Worm (Caenorhabditis elegans) whole organism, L1 larva: ENCODE results near the gene Y73B6BL.270.

ENCODE experiments used
- C04F5.9 ChIP-seq: sonication (generic microtip); optimal IDR thresholded peaks from 2 replicates; lab custom pipeline; 2016; ENCODE audit warnings: missing genetic modification characterization, missing compliant biosample characterization
- F16B12.6 ChIP-seq: fragments of 150-350 bp; optimal IDR thresholded peaks from 2 replicates; lab custom pipeline; 2014; ENCODE audit warnings: missing biosample characterization, missing genetic modification characterization
- Y116A8C.19 ChIP-seq: sonication (generic microtip); optimal IDR thresholded peaks from 2 replicates; lab custom pipeline; 2016; ENCODE audit warnings: missing compliant biosample characterization, missing genetic modification characterization, borderline replicate concordance
- aha-1 ChIP-seq: fragments of 150-350 bp; optimal IDR thresholded peaks from 2 replicates; lab custom pipeline; 2014; ENCODE audit warnings: missing biosample characterization, missing genetic modification characterization
- aly-2 ChIP-seq: fragments of 150-350 bp; optimal IDR thresholded peaks from 2 replicates; lab custom pipeline; 2014; ENCODE audit warnings: missing biosample characterization, missing genetic modification characterization
- blmp-1 ChIP-seq: fragments of 150-350 bp; optimal IDR thresholded peaks from 2 replicates; lab custom pipeline; 2014; ENCODE audit warnings: missing biosample characterization, missing genetic modification characterization
- ceh-82 ChIP-seq, 3 experiments: fragments of 150-350 bp in 1 of 3; sonication (generic microtip) in 2 of 3; optimal IDR thresholded peaks; 2 replicates each; lab custom pipeline; 2014 to 2017; ENCODE audit warnings: missing biosample characterization in 3 of 3, missing genetic modification characterization in 3 of 3
- ceh-88 ChIP-seq: fragments of 200-800 bp; sonication (Bioruptor generic); IDR thresholded peaks from 2 replicates; pipeline ENCODE4 v1.3.6; 2022; ENCODE audit warnings: missing genetic modification characterization, missing compliant biosample characterization
- dpl-1 ChIP-seq, 3 experiments: fragments of 150-350 bp in 2 of 3; sonication (generic microtip) in 1 of 3; optimal IDR thresholded peaks; 2 replicates each; lab custom pipeline; 2014 to 2017; ENCODE audit warnings: missing biosample characterization in 3 of 3, missing genetic modification characterization in 3 of 3, missing genetic modification reagents in 3 of 3
- dsc-1 ChIP-seq: sonication (generic microtip); optimal IDR thresholded peaks from 2 replicates; lab custom pipeline; 2016; ENCODE audit warnings: mild to moderate bottlenecking, missing genetic modification characterization, missing compliant biosample characterization
- efl-1 ChIP-seq, 4 experiments: fragments of 150-350 bp; optimal IDR thresholded peaks in 3 of 4; peaks in 1 of 4; 1 replicate in 1 of 4; 2 replicates in 3 of 4; lab custom pipeline; 2014; ENCODE audit warnings: missing biosample characterization in 2 of 4, missing genetic modification characterization in 2 of 4, missing genetic modification reagents in 2 of 4
- efl-3 ChIP-seq: fragments of 200-800 bp; sonication (Bioruptor generic); optimal IDR thresholded peaks from 2 replicates; lab custom pipeline; 2018; ENCODE audit warnings: mild to moderate bottlenecking, missing genetic modification characterization, missing compliant biosample characterization
- egl-13 ChIP-seq: sonication (generic microtip); optimal IDR thresholded peaks from 2 replicates; lab custom pipeline; 2016; ENCODE audit warnings: missing genotype, missing genetic modification reagents, missing genetic modification characterization, missing compliant biosample characterization
- elt-2 ChIP-seq: sonication (generic microtip); optimal IDR thresholded peaks from 2 replicates; lab custom pipeline; 2016; ENCODE audit warnings: missing genetic modification characterization, mild to moderate bottlenecking, inconsistent platforms, missing compliant biosample characterization, missing genetic modification reagents
- elt-3 ChIP-seq, 6 experiments: fragments of 150-350 bp in 1 of 6; sonication (generic microtip); optimal IDR thresholded peaks; 2 replicates each; lab custom pipeline; 2017 to 2018; ENCODE audit warnings: missing biosample characterization in 6 of 6, missing genetic modification characterization in 6 of 6, inconsistent platforms in 1 of 6
- fkh-8 ChIP-seq: sonication (generic microtip); optimal IDR thresholded peaks from 2 replicates; lab custom pipeline; 2016; ENCODE audit warnings: mild to moderate bottlenecking, missing genetic modification characterization, missing compliant biosample characterization
- fos-1 ChIP-seq: fragments of 150-350 bp; optimal IDR thresholded peaks from 2 replicates; lab custom pipeline; 2014; ENCODE audit warnings: missing biosample characterization, missing genetic modification characterization
- hpl-2 ChIP-seq: fragments of 150-350 bp; optimal IDR thresholded peaks from 2 replicates; lab custom pipeline; 2014; ENCODE audit warnings: missing biosample characterization, missing genetic modification reagents, missing genetic modification characterization
- irx-1 ChIP-seq: sonication (generic microtip); optimal IDR thresholded peaks from 2 replicates; lab custom pipeline; 2016; ENCODE audit warnings: missing genetic modification characterization, missing compliant biosample characterization
- jun-1 ChIP-seq: fragments of 150-350 bp; optimal IDR thresholded peaks from 2 replicates; lab custom pipeline; 2014; ENCODE audit warnings: missing biosample characterization, missing genetic modification reagents, missing genetic modification characterization
- lin-14 ChIP-seq: fragments of 200-800 bp; sonication (Bioruptor generic); optimal IDR thresholded peaks from 2 replicates; lab custom pipeline; 2018; ENCODE audit warnings: mild to moderate bottlenecking, missing genetic modification characterization, moderate library complexity, missing compliant biosample characterization
- lin-35 ChIP-seq, 2 experiments: fragments of 150-350 bp; optimal IDR thresholded peaks; 2 replicates each; lab custom pipeline; 2014; ENCODE audit warnings: missing biosample characterization in 2 of 2, missing genetic modification characterization in 2 of 2, missing genetic modification reagents in 2 of 2
- lin-39 ChIP-seq: fragments of 150-350 bp; optimal IDR thresholded peaks from 2 replicates; lab custom pipeline; 2014; ENCODE audit warnings: missing biosample characterization, missing genetic modification reagents, missing genetic modification characterization
- lir-3 ChIP-seq: sonication (generic microtip); optimal IDR thresholded peaks from 2 replicates; lab custom pipeline; 2016; ENCODE audit warnings: mild to moderate bottlenecking, missing genetic modification characterization, moderate library complexity, missing compliant biosample characterization; ENCODE audit not compliant: poor library complexity
- lsy-2 ChIP-seq, 2 experiments: fragments of 150-350 bp; optimal IDR thresholded peaks; 2 replicates each; lab custom pipeline; 2014; ENCODE audit warnings: missing biosample characterization in 2 of 2, missing genetic modification characterization in 2 of 2
- mdl-1 ChIP-seq, 2 experiments: fragments of 150-350 bp; optimal IDR thresholded peaks; 2 replicates each; lab custom pipeline; 2014 to 2017; ENCODE audit warnings: missing biosample characterization in 2 of 2, missing genetic modification characterization in 2 of 2, inconsistent platforms in 1 of 2
- mep-1 ChIP-seq: fragments of 150-350 bp; optimal IDR thresholded peaks from 2 replicates; lab custom pipeline; 2014; ENCODE audit warnings: missing biosample characterization, missing genetic modification characterization
- nhr-12 ChIP-seq: sonication (generic microtip); optimal IDR thresholded peaks from 2 replicates; lab custom pipeline; 2017; ENCODE audit warnings: missing biosample characterization, missing genetic modification characterization
- nhr-19 ChIP-seq: fragments of 200-800 bp; sonication (Bioruptor generic); conservative IDR thresholded peaks from 2 replicates; pipeline ENCODE4 v1.3.6; 2022; ENCODE audit warnings: missing genetic modification characterization, missing compliant biosample characterization
- nhr-20 ChIP-seq: sonication (generic microtip); optimal IDR thresholded peaks from 2 replicates; lab custom pipeline; 2016; ENCODE audit warnings: mild to moderate bottlenecking, missing genetic modification characterization, missing compliant biosample characterization
- nhr-47 ChIP-seq: sonication (generic microtip); optimal IDR thresholded peaks from 2 replicates; lab custom pipeline; 2016; ENCODE audit warnings: mild to moderate bottlenecking, missing genetic modification characterization, moderate library complexity, missing compliant biosample characterization
- nhr-71 ChIP-seq: sonication (generic microtip); optimal IDR thresholded peaks from 2 replicates; lab custom pipeline; 2016; ENCODE audit warnings: mild to moderate bottlenecking, missing genetic modification characterization, moderate library complexity, missing compliant biosample characterization
- nhr-84 ChIP-seq: sonication (generic microtip); optimal IDR thresholded peaks from 2 replicates; lab custom pipeline; 2017; ENCODE audit warnings: missing biosample characterization, missing genetic modification characterization
- nhr-85 ChIP-seq: sonication (generic microtip); peaks from one replicate; lab custom pipeline; 2016; ENCODE audit warnings: missing genetic modification characterization, inconsistent platforms, missing compliant biosample characterization
- nhr-90 ChIP-seq: sonication (generic microtip); optimal IDR thresholded peaks from 2 replicates; lab custom pipeline; 2016; ENCODE audit warnings: mild to moderate bottlenecking, missing genetic modification characterization, missing compliant biosample characterization; ENCODE audit not compliant: poor library complexity
- rnt-1 ChIP-seq: sonication (generic microtip); optimal IDR thresholded peaks from 2 replicates; lab custom pipeline; 2016; ENCODE audit warnings: mild to moderate bottlenecking, missing genetic modification characterization, moderate library complexity, missing compliant biosample characterization
- skn-1 ChIP-seq: fragments of 150-350 bp; optimal IDR thresholded peaks from 2 replicates; lab custom pipeline; 2014; ENCODE audit warnings: missing biosample characterization, missing genetic modification characterization
- snpc-4 ChIP-seq: fragments of 150-350 bp; optimal IDR thresholded peaks from 2 replicates; lab custom pipeline; 2014; ENCODE audit warnings: missing biosample characterization, missing genetic modification characterization
- snu-23 ChIP-seq: sonication (generic microtip); optimal IDR thresholded peaks from 2 replicates; lab custom pipeline; 2016; ENCODE audit warnings: missing genetic modification characterization, missing compliant biosample characterization
- swsn-7 ChIP-seq: sonication (generic microtip); optimal IDR thresholded peaks from 2 replicates; lab custom pipeline; 2016; ENCODE audit warnings: missing genetic modification characterization, missing compliant biosample characterization
- tbx-2 ChIP-seq: sonication (generic microtip); optimal IDR thresholded peaks from 2 replicates; lab custom pipeline; 2016; ENCODE audit warnings: missing genetic modification characterization, missing compliant biosample characterization
- tlp-1 ChIP-seq: fragments of 150-350 bp; optimal IDR thresholded peaks from 2 replicates; lab custom pipeline; 2014; ENCODE audit warnings: missing biosample characterization, missing genetic modification characterization
- unc-130 ChIP-seq: fragments of 150-350 bp; optimal IDR thresholded peaks from 2 replicates; lab custom pipeline; 2017; ENCODE audit warnings: missing biosample characterization, missing genetic modification characterization, inconsistent platforms
- unc-86 ChIP-seq: sonication (generic microtip); optimal IDR thresholded peaks from 2 replicates; lab custom pipeline; 2016; ENCODE audit warnings: missing genetic modification characterization, missing compliant biosample characterization
- unc-98 ChIP-seq: fragments of 200-800 bp; sonication (Bioruptor generic); IDR thresholded peaks from 2 replicates; pipeline ENCODE4 v1.3.6; 2022; ENCODE audit warnings: missing genetic modification characterization, missing compliant biosample characterization
- vab-15 ChIP-seq: sonication (generic microtip); optimal IDR thresholded peaks from 2 replicates; lab custom pipeline; 2017; ENCODE audit warnings: missing genotype, mild to moderate bottlenecking, missing genetic modification characterization, missing compliant biosample characterization
- zag-1 ChIP-seq: fragments of 150-350 bp; optimal IDR thresholded peaks from 2 replicates; lab custom pipeline; 2014; ENCODE audit warnings: missing biosample characterization, missing genetic modification characterization
- ztf-11 ChIP-seq, 2 experiments: sonication (generic microtip); optimal IDR thresholded peaks; 2 replicates each; lab custom pipeline; 2016 to 2017; ENCODE audit warnings: missing genetic modification characterization in 2 of 2, missing biosample characterization in 1 of 2, missing compliant biosample characterization in 1 of 2

Y73B6BL.270 gene

DNA sequence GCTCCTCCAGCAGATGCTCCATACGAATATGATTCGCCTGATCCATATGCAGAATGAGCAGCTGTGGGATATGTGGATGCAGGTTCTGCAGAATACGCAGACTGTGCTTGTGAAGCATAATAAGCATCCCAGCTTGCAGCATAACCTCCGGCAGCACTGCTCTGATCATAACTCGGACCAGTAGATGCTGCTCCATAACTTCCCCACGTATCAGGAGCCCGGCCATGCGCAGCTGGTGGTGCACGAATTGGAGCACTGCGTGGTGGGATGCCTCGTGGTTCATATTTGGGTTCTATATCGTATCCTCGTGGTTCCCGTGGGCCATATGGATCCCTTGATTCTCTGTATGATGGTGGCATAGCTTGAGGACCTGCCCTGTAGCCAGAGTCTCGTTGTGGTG, 8.6 kb downstream of the Y73B6BL.270 start:
- TF ChIP-seq dsc-1 (tag; lab: Kevin White, UChicago): no peak
- TF ChIP-seq snu-23: no peak
- no peak for TF ChIP-seq hpl-2 (GFP tag; lab: Kevin White, UChicago)
- TF ChIP-seq lin-35 (GFP tag; optimal IDR thresholded peaks at IDR 0.05; lab: Kevin White, UChicago): no peak
- no peak for TF ChIP-seq efl-1 (optimal IDR thresholded peaks at IDR 0.05; lab: Kevin White, UChicago)
- peak in 1 of 2 experiments; percentile 8 for TF ChIP-seq efl-1 (GFP tag; optimal IDR thresholded peaks at IDR 0.05 in 1 of 2; lab: Kevin White, UChicago)
- TF ChIP-seq nhr-19 (GFP tag; lab: Robert Waterston, UW): no peak
- TF ChIP-seq nhr-12 (tag; lab: Kevin White, UChicago): no peak

DNA sequence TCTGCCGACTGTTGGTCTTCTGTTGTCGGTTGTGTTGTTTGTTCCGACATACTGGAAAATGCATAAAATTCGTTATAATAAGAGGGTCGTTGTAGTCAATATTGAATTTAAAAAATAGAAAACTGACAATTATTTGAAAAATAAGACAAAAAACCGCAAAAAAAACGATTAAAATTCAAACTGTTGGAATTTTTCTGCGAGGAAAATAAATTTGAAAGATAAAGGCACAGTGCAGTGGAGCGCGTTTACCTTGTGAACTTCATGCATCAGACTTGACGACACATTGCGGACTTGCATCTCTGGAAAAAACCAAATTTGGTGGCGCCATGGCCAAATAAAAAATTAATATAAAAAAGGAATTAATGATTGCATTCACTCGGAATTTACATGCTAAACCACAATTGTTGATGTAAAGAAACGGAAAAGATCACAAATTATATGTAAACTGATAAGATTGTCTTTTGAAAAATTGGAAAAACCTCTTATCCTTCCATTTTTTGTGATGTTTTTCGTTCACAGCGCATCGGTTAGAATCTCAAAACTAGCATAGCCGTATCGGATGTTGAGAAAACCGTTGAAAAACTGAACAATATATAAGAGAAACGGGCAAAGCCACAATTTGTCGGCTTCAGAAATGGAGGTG, 11.4 kb downstream of the Y73B6BL.270 start, which contains the start of the genes hrpf-2 and bli-6:
Gene hrpf-2, minus strand, starts transcription at position 51 of the 643 bp plus-strand sequence.
Gene bli-6, plus strand, starts transcription at position 593 of the 643 bp plus-strand sequence.
- TF ChIP-seq aly-2: no peak
- TF ChIP-seq lir-3 (tag; lab: Kevin White, UChicago): peak; percentile 57
- TF ChIP-seq efl-1 (optimal IDR thresholded peaks at IDR 0.05; lab: Kevin White, UChicago): peak; percentile 87
- TF ChIP-seq efl-1 (GFP tag; optimal IDR thresholded peaks at IDR 0.05 in 1 of 2; lab: Kevin White, UChicago): peak; percentile 83 to 98
- TF ChIP-seq efl-3: no peak
- peak; percentile 82 for TF ChIP-seq rnt-1
- TF ChIP-seq mdl-1 (tag; optimal IDR thresholded peaks at IDR 0.05; lab: Kevin White, UChicago): peak in 1 of 2 experiments; percentile 54
- peak; percentile 83 to 91 for TF ChIP-seq lsy-2 (tag; optimal IDR thresholded peaks at IDR 0.05; lab: Kevin White, UChicago)
- peak; percentile 85 for TF ChIP-seq snu-23
- TF ChIP-seq tlp-1 (tag; lab: Kevin White, UChicago): no peak
- no peak for TF ChIP-seq Y116A8C.19 (tag; lab: Kevin White, UChicago)
- TF ChIP-seq lin-35 (GFP tag; optimal IDR thresholded peaks at IDR 0.05; lab: Kevin White, UChicago): peak; percentile 85 to 91
- no peak for TF ChIP-seq zag-1 (tag; lab: Kevin White, UChicago)
- peak; percentile 55 for TF ChIP-seq irx-1 (tag; lab: Kevin White, UChicago)
- TF ChIP-seq mep-1 (tag; lab: Kevin White, UChicago): peak; percentile 92
- peak; percentile 20 to 78 (median 46) for TF ChIP-seq ceh-82 (tag; optimal IDR thresholded peaks at IDR 0.05; lab: Kevin White, UChicago)
- TF ChIP-seq unc-130 (tag; lab: Kevin White, UChicago): peak; percentile 34
- TF ChIP-seq ztf-11 (tag; optimal IDR thresholded peaks at IDR 0.05; lab: Kevin White, UChicago): peak in 1 of 2 experiments; percentile 31
- peak; percentile 54 for TF ChIP-seq egl-13
- TF ChIP-seq nhr-85 (tag; lab: Kevin White, UChicago): peak; percentile 86
- peak; percentile 78 for TF ChIP-seq nhr-20 (tag; lab: Kevin White, UChicago)
- peak; percentile 18 for TF ChIP-seq elt-2 (tag; lab: Kevin White, UChicago)
- peak; percentile 77 for TF ChIP-seq lin-14
- peak; percentile 95 for TF ChIP-seq F16B12.6
- peak; percentile 72 for TF ChIP-seq swsn-7 (tag; lab: Kevin White, UChicago)
- TF ChIP-seq fkh-8: peak; percentile 64
- TF ChIP-seq blmp-1: no peak
- peak; percentile 59 for TF ChIP-seq snpc-4
- peak; percentile 14 for TF ChIP-seq fos-1 (tag; lab: Kevin White, UChicago)
- TF ChIP-seq elt-3 (tag; optimal IDR thresholded peaks at IDR 0.05; lab: Kevin White, UChicago): peak in 2 of 6 experiments; percentile 66 to 70
- TF ChIP-seq unc-86: peak; percentile 77
- TF ChIP-seq dpl-1 (GFP tag; optimal IDR thresholded peaks at IDR 0.05; lab: Kevin White, UChicago): peak; percentile 79 to 87 (median 86)
- peak; percentile 76 for TF ChIP-seq tbx-2 (tag; lab: Kevin White, UChicago)
- TF ChIP-seq lin-39 (tag; lab: Kevin White, UChicago): peak; percentile 30
- TF ChIP-seq skn-1 (tag; lab: Kevin White, UChicago): peak; percentile 91
- peak; percentile 72 for TF ChIP-seq nhr-19 (GFP tag; lab: Robert Waterston, UW)
- TF ChIP-seq unc-98 (GFP tag; lab: Robert Waterston, UW): no peak
- TF ChIP-seq dsc-1 (tag; lab: Kevin White, UChicago): peak; percentile 72
- TF ChIP-seq nhr-90: peak; percentile 63
- peak; percentile 89 for TF ChIP-seq nhr-71 (tag; lab: Kevin White, UChicago)
- no peak for TF ChIP-seq ceh-88
- peak; percentile 85 for TF ChIP-seq nhr-47 (tag; lab: Kevin White, UChicago)
- peak; percentile 53 for TF ChIP-seq C04F5.9 (tag; lab: Kevin White, UChicago)
- TF ChIP-seq nhr-84: no peak
- peak; percentile 39 for TF ChIP-seq jun-1
- TF ChIP-seq aha-1 (tag; lab: Kevin White, UChicago): no peak
- TF ChIP-seq vab-15 (tag; lab: Kevin White, UChicago): peak; percentile 5
